Worm (Caenorhabditis elegans): Measurements from ENCODE around the gene ZK285.2.

Gene ZK285.2

ce11 chrV:16046573-16046972 is at the start of gene ZK285.2:
Gene ZK285.2, plus strand, starts transcription at chrV:16046873.
- no peak for TF ChIP-seq nhr-11 (tag; optimal IDR thresholded peaks at IDR 0.05)
- peak; percentile 31 for TF ChIP-seq blmp-1 (tag; optimal IDR thresholded peaks at IDR 0.05)
- no peak for TF ChIP-seq efl-1 (optimal IDR thresholded peaks at IDR 0.05)
- TF ChIP-seq efl-1 (GFP tag; optimal IDR thresholded peaks at IDR 0.05 in 1 of 2): peak in 1 of 2 experiments; percentile 16

- TF ChIP-seq fkh-4 (tag; optimal IDR thresholded peaks at IDR 0.05; ENCODE audit: borderline replicate concordance) (no peak), mdl-1 (tag; optimal IDR thresholded peaks at IDR 0.05) (peak in 1 of 2 experiments; percentile 53), blmp-1 (tag; optimal IDR thresholded peaks at IDR 0.05) (peak; percentile 88), lin-14 (GFP tag; optimal IDR thresholded peaks at IDR 0.05) (peak; percentile 84), hlh-4 (tag; optimal IDR thresholded peaks at IDR 0.05) (peak; percentile 80), nhr-77 (tag; optimal IDR thresholded peaks at IDR 0.05) (peak; percentile 51), nhr-71 (tag; optimal IDR thresholded peaks at IDR 0.05) (peak; percentile 81), rnt-1 (tag; optimal IDR thresholded peaks at IDR 0.05) (peak; percentile 10), ets-5 (GFP tag; IDR thresholded peaks at IDR 0.05) (no peak), egl-27 (tag; optimal IDR thresholded peaks at IDR 0.05) (peak in 1 of 2 experiments; percentile 26), nhr-90 (tag; optimal IDR thresholded peaks at IDR 0.05; ENCODE audit: poor library complexity) (peak; percentile 36), jun-1 (tag; optimal IDR thresholded peaks at IDR 0.05) (peak; percentile 93), isw-1 (GFP tag; IDR thresholded peaks at IDR 0.05) (no peak; the same call in 1 of the 2 replicates), fos-1 (tag; optimal IDR thresholded peaks at IDR 0.05) (peak; percentile 91), snpc-4 (tag; optimal IDR thresholded peaks at IDR 0.05) (peak; percentile 5), lin-35 (GFP tag; optimal IDR thresholded peaks at IDR 0.05) (peak; percentile 13 to 27), tbx-2 (tag; optimal IDR thresholded peaks at IDR 0.05) (peak; percentile 11), aly-2 (tag; optimal IDR thresholded peaks at IDR 0.05) (no peak), ceh-8 (GFP tag; optimal IDR thresholded peaks at IDR 0.05) (peak; percentile 38), ceh-82 (tag; optimal IDR thresholded peaks at IDR 0.05) (peak in 2 of 3 experiments; percentile 16 to 49), snu-23 (GFP tag; optimal IDR thresholded peaks at IDR 0.05) (peak; percentile 46), irx-1 (tag; optimal IDR thresholded peaks at IDR 0.05) (no peak), nhr-20 (tag; optimal IDR thresholded peaks at IDR 0.05) (peak; percentile 70), nhr-237 (tag; optimal IDR thresholded peaks at IDR 0.05) (peak; percentile 18), pax-3 (tag; optimal IDR thresholded peaks at IDR 0.05) (peak; percentile 36), ama-1 (optimal IDR thresholded peaks at IDR 0.05) (no peak), fkh-8 (tag; optimal IDR thresholded peaks at IDR 0.05) (peak; percentile 88), swsn-7 (tag; optimal IDR thresholded peaks at IDR 0.05) (peak; percentile 36), C16A3.4 (tag; optimal IDR thresholded peaks at IDR 0.05) (no peak), sox-4 (tag; optimal IDR thresholded peaks at IDR 0.05) (peak; percentile 7), lsy-2 (tag; optimal IDR thresholded peaks at IDR 0.05) (peak; percentile 2 to 43), nhr-47 (tag; optimal IDR thresholded peaks at IDR 0.05) (peak; percentile 61), nhr-85 (tag) (peak; percentile 85), mep-1 (tag; optimal IDR thresholded peaks at IDR 0.05) (peak; percentile 25), elt-2 (tag; optimal IDR thresholded peaks at IDR 0.05) (peak; percentile 83), nhr-84 (tag; optimal IDR thresholded peaks at IDR 0.05) (no peak), xbp-1 (tag; optimal IDR thresholded peaks at IDR 0.05) (peak; percentile 17), efl-3 (GFP tag; optimal IDR thresholded peaks at IDR 0.05) (no peak), skn-1 (tag; optimal IDR thresholded peaks at IDR 0.05) (peak; percentile 69), dpl-1 (GFP tag; optimal IDR thresholded peaks at IDR 0.05) (peak in 1 of 3 experiments; percentile 30), elt-3 (tag; optimal IDR thresholded peaks at IDR 0.05) (peak in 1 of 6 experiments; percentile 21), ceh-63 (GFP tag; optimal IDR thresholded peaks at IDR 0.05) (no peak), efl-1 (optimal IDR thresholded peaks at IDR 0.05) (peak; percentile 28 to 36), efl-1 (GFP tag; optimal IDR thresholded peaks at IDR 0.05 in 1 of 2) (peak; percentile 15 to 95)
Measured at ce11 chrV:16000433-16000832, 46.2 kb upstream of the ZK285.2 start, which contains the start of gene nhr-50. Gene nhr-50, minus strand, starts transcription at chrV:16000631.
